Fruit fly (Drosophila melanogaster) whole organism, adult: ENCODE data around the gene CG42541.
A peak's percentile ranks its signal among the peaks of the same experiment; 100 is the strongest.

Experiments used
- CG11617 ChIP-seq: fragments of 200-800 bp; sonication (Bioruptor generic); optimal IDR thresholded peaks from 2 replicates; lab custom pipeline; 2017; ENCODE audit warnings: mild to moderate bottlenecking, missing biosample characterization, missing genetic modification reagents, missing genetic modification characterization
- CG12768 ChIP-seq: fragments of 200-800 bp; sonication (Bioruptor generic); optimal IDR thresholded peaks from 2 replicates; lab custom pipeline; 2017; ENCODE audit warnings: missing biosample characterization, missing genetic modification characterization, mild to moderate bottlenecking, moderate library complexity, missing genetic modification reagents
- CG14711 ChIP-seq: fragments of 200-800 bp; sonication (Bioruptor generic); optimal IDR thresholded peaks from 2 replicates; lab custom pipeline; 2018; ENCODE audit warnings: missing biosample characterization, mild to moderate bottlenecking, missing genetic modification characterization, moderate library complexity
- CG1620 ChIP-seq: fragments of 200-800 bp; sonication (Bioruptor generic); optimal IDR thresholded peaks from 2 replicates; lab custom pipeline; 2016; ENCODE audit warnings: missing biosample characterization, missing genetic modification characterization
- CG33017 ChIP-seq: fragments of 200-800 bp; sonication (Bioruptor generic); optimal IDR thresholded peaks from 2 replicates; lab custom pipeline; 2018; ENCODE audit warnings: missing biosample characterization, mild to moderate bottlenecking, missing genetic modification characterization, moderate library complexity
- CG5204 ChIP-seq: fragments of 200-800 bp; sonication (Bioruptor generic); optimal IDR thresholded peaks from 2 replicates; lab custom pipeline; 2016; ENCODE audit warnings: missing biosample characterization, missing genetic modification characterization
- CG7045 ChIP-seq: fragments of 200-800 bp; sonication (Bioruptor generic); optimal IDR thresholded peaks from 2 replicates; lab custom pipeline; 2017; ENCODE audit warnings: missing biosample characterization, mild to moderate bottlenecking, missing genetic modification characterization
- CG7101 ChIP-seq: fragments of 200-800 bp; sonication (Bioruptor generic); optimal IDR thresholded peaks from 2 replicates; lab custom pipeline; 2018; ENCODE audit warnings: missing biosample characterization, mild to moderate bottlenecking, missing genetic modification characterization, moderate library complexity
- Clk ChIP-seq: fragments of 200-800 bp; sonication (Bioruptor generic); optimal IDR thresholded peaks from 2 replicates; lab custom pipeline; 2017; ENCODE audit warnings: missing biosample characterization, missing genetic modification characterization
- Crg-1 ChIP-seq: fragments of 200-800 bp; sonication (Bioruptor generic); optimal IDR thresholded peaks from 2 replicates; lab custom pipeline; 2016; ENCODE audit warnings: missing biosample characterization, missing genetic modification characterization
- Hr96 ChIP-seq: fragments of 200-800 bp; sonication (Bioruptor generic); optimal IDR thresholded peaks from 2 replicates; lab custom pipeline; 2016; ENCODE audit warnings: missing biosample characterization, missing genetic modification characterization
- Mnt ChIP-seq: fragments of 200-800 bp; sonication (Bioruptor generic); optimal IDR thresholded peaks from 2 replicates; lab custom pipeline; 2016; ENCODE audit warnings: missing biosample characterization, mild to moderate bottlenecking, missing genetic modification characterization
- bab1 ChIP-seq: fragments of 200-800 bp; sonication (Bioruptor generic); optimal IDR thresholded peaks from 3 replicates; lab custom pipeline; 2019; ENCODE audit warnings: missing biosample characterization, mild to moderate bottlenecking, missing genetic modification characterization, moderate library complexity
- cic ChIP-seq: fragments of 200-800 bp; sonication (Bioruptor generic); optimal IDR thresholded peaks from 2 replicates; lab custom pipeline; 2017; ENCODE audit warnings: missing biosample characterization, mild to moderate bottlenecking, missing genetic modification characterization, moderate library complexity
- cnc ChIP-seq, 2 experiments: fragments of >200 bp; optimal IDR thresholded peaks; 2 replicates each; lab custom pipeline; 2017
- kay ChIP-seq: fragments of 200-800 bp; sonication (Bioruptor generic); peaks from one replicate; lab custom pipeline; 2016; ENCODE audit warnings: missing biosample characterization, missing genetic modification characterization, borderline replicate concordance
- ovo ChIP-seq: fragments of 200-800 bp; sonication (Bioruptor generic); optimal IDR thresholded peaks from 2 replicates; lab custom pipeline; 2016; ENCODE audit warnings: missing biosample characterization, missing genetic modification characterization
- pad ChIP-seq: fragments of 200-800 bp; sonication (Bioruptor generic); optimal IDR thresholded peaks from 3 replicates; lab custom pipeline; 2017; ENCODE audit warnings: missing biosample characterization, missing genetic modification characterization, mild to moderate bottlenecking, moderate library complexity, missing genetic modification reagents
- tj ChIP-seq: fragments of 200-800 bp; sonication (Bioruptor generic); optimal IDR thresholded peaks from 3 replicates; lab custom pipeline; 2017; ENCODE audit warnings: missing biosample characterization, mild to moderate bottlenecking, missing genetic modification characterization, moderate library complexity
- toe ChIP-seq: fragments of 200-800 bp; sonication (Bioruptor generic); optimal IDR thresholded peaks from 2 replicates; lab custom pipeline; 2016; ENCODE audit warnings: missing biosample characterization, missing genetic modification characterization

Gene CG42541

DNA sequence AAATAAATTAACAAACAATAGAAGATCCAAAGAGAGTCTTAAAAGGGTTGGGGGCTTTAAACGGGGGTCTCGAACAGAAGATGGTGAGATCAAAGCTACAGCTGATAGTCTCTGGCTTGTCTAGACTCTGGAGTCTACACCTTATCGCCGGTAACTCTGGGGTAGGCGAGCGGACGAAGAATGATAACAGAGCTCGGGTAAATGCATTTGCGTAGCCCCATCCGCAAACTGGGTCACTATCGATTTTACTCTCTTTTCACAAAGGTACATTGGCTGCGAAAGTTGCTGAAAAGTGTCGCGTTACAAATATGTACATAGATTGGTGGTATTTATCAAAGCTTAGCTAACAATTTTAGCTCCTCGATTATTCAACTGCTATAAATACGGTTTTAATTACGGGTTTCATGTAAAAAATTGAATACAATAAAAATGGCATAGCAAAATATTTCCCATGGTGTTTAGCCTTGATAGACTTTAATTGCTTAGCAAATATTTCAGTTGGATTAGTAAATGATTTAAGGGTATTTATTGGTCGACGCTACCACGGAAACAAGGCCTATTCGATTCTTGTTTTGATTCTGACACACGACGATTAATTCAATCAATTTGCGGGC, 63.4 kb downstream of the CG42541 start:
- no peak for TF ChIP-seq Mnt (GFP tag; lab: Kevin White, UChicago)
- TF ChIP-seq CG5204 (GFP tag; lab: Kevin White, UChicago): no peak
- TF ChIP-seq CG12768: no peak
- TF ChIP-seq ovo (GFP tag; lab: Kevin White, UChicago): no peak
- no peak for TF ChIP-seq Hr96
- TF ChIP-seq CG14711: no peak
- no peak for TF ChIP-seq CG7101 (tag; lab: Kevin White, UChicago)
- no peak for TF ChIP-seq Clk (GFP tag; lab: Kevin White, UChicago)
- TF ChIP-seq CG7045 (GFP tag; lab: Kevin White, UChicago): no peak
- no peak for TF ChIP-seq Crg-1 (GFP tag; lab: Kevin White, UChicago)
- no peak for TF ChIP-seq pad
- TF ChIP-seq bab1 (GFP tag; lab: Kevin White, UChicago): no peak
- TF ChIP-seq tj (GFP tag; lab: Kevin White, UChicago): no peak
- no peak for TF ChIP-seq toe (GFP tag; lab: Kevin White, UChicago)
- TF ChIP-seq kay (GFP tag; lab: Kevin White, UChicago): no peak
- TF ChIP-seq CG33017 (tag; lab: Kevin White, UChicago): no peak
- TF ChIP-seq cnc (optimal IDR thresholded peaks at IDR 0.05; lab: Kevin White, UChicago): no peak
- TF ChIP-seq cic (GFP tag; lab: Kevin White, UChicago): no peak
- TF ChIP-seq CG11617 (GFP tag; lab: Kevin White, UChicago): no peak
- no peak for TF ChIP-seq CG1620 (GFP tag; lab: Kevin White, UChicago)

DNA sequence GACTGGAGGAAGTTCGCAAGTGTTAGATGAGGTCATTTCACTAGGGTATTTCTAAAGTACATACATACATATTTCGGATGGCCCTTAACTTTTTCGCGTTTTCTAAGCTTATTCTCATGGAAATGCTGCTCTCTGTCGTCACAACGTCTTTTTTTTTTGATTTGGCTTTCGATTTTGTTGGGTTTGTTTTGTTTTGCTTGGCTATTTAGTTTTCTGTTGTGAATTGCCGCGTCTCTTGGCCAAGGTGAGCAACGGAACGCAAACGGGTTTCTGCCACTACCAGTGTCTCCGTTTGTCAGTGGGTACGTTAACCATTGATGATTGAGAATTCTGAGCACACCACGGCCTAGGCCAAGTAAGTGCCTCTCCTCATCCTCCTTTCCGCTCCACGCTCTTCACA, 64.3 kb downstream of the CG42541 start:
- TF ChIP-seq ovo (GFP tag; lab: Kevin White, UChicago): peak; percentile 39
- no peak for TF ChIP-seq Hr96
- TF ChIP-seq pad: no peak

DNA sequence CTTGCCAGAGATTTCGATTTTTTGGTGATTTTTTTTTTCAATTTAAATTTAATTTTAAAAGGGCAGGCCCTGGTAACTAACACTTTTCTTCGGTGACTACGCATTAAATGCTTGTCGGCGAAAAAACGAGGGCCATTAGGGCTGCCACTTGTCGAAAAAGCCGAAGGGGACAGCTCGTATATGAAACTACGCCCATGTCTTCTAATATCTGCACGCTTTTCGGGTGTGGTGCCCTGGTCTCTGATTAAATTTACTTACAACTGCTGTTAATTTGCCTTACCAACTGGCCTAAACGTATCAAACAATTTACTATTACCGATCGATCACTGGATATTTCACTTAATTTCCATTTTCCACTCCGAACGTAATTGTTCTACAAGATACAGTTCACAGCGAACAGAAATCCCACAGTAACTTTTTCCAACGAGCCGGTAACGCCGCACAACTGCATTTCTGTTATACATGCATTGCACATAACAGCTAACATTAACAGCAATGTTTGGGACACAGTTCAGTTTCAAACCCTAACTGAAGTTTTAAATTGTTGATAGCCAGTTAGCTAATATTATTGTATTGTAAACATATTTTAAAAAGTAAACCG, 68.0 kb downstream of the CG42541 start:
- TF ChIP-seq CG7101 (tag; lab: Kevin White, UChicago) (no peak), cic (GFP tag; lab: Kevin White, UChicago) (no peak), CG1620 (GFP tag; lab: Kevin White, UChicago) (no peak), cnc (optimal IDR thresholded peaks at IDR 0.05; lab: Kevin White, UChicago) (peak in 1 of 2 experiments; percentile 23), Crg-1 (GFP tag; lab: Kevin White, UChicago) (no peak), toe (GFP tag; lab: Kevin White, UChicago) (peak; percentile 46), CG5204 (GFP tag; lab: Kevin White, UChicago) (no peak), pad (no peak), CG14711 (no peak), Hr96 (peak; percentile 7), Clk (GFP tag; lab: Kevin White, UChicago) (no peak), bab1 (GFP tag; lab: Kevin White, UChicago) (no peak), Mnt (GFP tag; lab: Kevin White, UChicago) (no peak), kay (GFP tag; lab: Kevin White, UChicago) (no peak), ovo (GFP tag; lab: Kevin White, UChicago) (no peak), CG11617 (GFP tag; lab: Kevin White, UChicago) (no peak), CG7045 (GFP tag; lab: Kevin White, UChicago) (peak; percentile 23), CG12768 (no peak), tj (GFP tag; lab: Kevin White, UChicago) (no peak), CG33017 (tag; lab: Kevin White, UChicago) (no peak)

DNA sequence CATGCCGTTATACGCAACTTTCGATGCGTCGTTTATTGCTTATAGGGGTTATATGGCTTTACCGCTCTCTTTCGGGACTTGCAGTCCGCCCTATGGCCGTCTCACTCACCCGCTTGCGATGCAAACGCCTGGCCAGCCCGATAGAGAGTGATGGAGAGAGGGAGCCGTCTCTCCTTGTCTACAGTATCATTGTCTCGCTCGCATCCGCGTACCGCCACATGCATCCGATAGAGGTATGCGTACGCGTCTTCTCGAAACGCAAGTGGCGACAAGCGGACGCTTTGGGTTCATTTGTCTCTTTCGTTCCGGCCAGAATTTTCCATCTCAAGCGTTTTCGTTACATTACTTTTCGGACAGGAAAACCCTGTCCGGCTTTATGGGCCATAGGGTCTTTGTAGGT, 69.2 kb downstream of the CG42541 start:
- TF ChIP-seq cic (GFP tag; lab: Kevin White, UChicago): peak; percentile 33
- no peak for TF ChIP-seq CG7045 (GFP tag; lab: Kevin White, UChicago)

DNA sequence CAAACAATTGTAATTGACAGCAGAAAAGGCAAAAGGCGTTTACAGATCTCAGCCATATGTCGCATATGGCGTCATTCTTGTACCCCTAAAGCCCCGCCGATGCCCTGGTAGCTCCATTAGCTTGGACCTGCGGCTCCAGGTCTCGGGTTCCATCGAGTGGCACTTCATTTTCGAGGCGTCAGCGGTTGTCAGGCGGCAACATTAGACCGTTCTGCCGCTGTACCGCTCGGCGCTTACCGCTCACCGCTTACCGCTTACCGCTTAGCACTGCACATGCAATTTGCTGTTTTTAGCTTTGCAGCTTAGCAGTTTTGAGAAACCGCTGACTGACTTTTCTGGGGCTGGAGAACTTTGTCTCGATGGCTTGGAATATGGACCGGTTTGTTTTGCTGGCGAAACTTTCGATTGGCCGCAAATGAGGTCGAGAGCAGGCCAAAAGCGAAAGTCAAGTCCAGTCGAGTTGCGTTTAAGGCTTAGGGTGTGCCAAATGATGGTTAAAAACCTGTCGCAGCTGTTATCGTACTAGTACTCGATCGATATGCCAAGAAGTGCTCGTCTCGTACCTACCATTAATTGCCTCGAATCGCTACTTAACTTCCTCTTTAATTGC, 80.9 kb downstream of the CG42541 start:
- no peak for TF ChIP-seq CG1620 (GFP tag; lab: Kevin White, UChicago)
- TF ChIP-seq pad: no peak
- TF ChIP-seq CG7101 (tag; lab: Kevin White, UChicago): no peak
- TF ChIP-seq Crg-1 (GFP tag; lab: Kevin White, UChicago): no peak
- no peak for TF ChIP-seq CG7045 (GFP tag; lab: Kevin White, UChicago)
- peak; percentile 96 for TF ChIP-seq tj (GFP tag; lab: Kevin White, UChicago)
- no peak for TF ChIP-seq Mnt (GFP tag; lab: Kevin White, UChicago)

DNA sequence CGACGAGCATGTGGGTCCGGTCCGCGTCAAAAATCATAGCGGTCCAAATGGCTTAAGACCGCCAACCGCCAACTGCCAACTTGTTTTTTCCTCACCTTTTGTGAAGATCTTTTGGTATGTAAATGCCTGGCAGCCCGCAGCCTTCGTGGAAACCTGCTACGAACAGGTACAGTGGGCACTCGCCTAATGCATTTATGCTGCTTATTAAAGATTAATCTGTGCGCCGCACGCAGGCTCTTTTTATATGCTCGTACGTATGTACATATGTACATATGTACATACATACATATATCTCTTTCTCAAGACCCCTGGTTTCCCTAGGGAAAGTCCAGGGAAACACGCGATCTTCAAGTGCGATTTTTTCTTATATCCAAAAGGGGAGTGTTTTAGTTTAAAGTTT, 84.0 kb downstream of the CG42541 start:
- no peak for TF ChIP-seq kay (GFP tag; lab: Kevin White, UChicago)
- TF ChIP-seq CG11617 (GFP tag; lab: Kevin White, UChicago): no peak
- no peak for TF ChIP-seq cic (GFP tag; lab: Kevin White, UChicago)
- TF ChIP-seq cnc (optimal IDR thresholded peaks at IDR 0.05; lab: Kevin White, UChicago): no peak
- TF ChIP-seq CG5204 (GFP tag; lab: Kevin White, UChicago): no peak
- TF ChIP-seq Clk (GFP tag; lab: Kevin White, UChicago): no peak
- no peak for TF ChIP-seq CG14711
- no peak for TF ChIP-seq ovo (GFP tag; lab: Kevin White, UChicago)
- no peak for TF ChIP-seq CG7045 (GFP tag; lab: Kevin White, UChicago)
